Worm (Caenorhabditis elegans) whole organism, L4 larva: ENCODE measurements around the gene C29E4.11.

Experiments used
- D1046.2 ChIP-seq: fragments of 200-800 bp; sonication (Bioruptor generic); IDR thresholded peaks from 2 replicates; pipeline ENCODE4 v1.3.6; 2022; ENCODE audit warnings: missing genetic modification characterization, missing compliant biosample characterization
- F10B5.3 ChIP-seq: sonication (generic microtip); optimal IDR thresholded peaks from 2 replicates; lab custom pipeline; 2016; ENCODE audit warnings: mild to moderate bottlenecking, missing genetic modification characterization, missing compliant biosample characterization
- F37D6.2 ChIP-seq: sonication (generic microtip); optimal IDR thresholded peaks from 2 replicates; lab custom pipeline; 2016; ENCODE audit warnings: mild to moderate bottlenecking, missing genetic modification characterization, missing compliant biosample characterization
- T20F7.1 ChIP-seq: fragments of 200-800 bp; sonication (Bioruptor generic); optimal IDR thresholded peaks from 2 replicates; lab custom pipeline; 2018; ENCODE audit warnings: mild to moderate bottlenecking, missing genetic modification characterization, missing compliant biosample characterization
- Y48G9A.11 ChIP-seq: fragments of 200-800 bp; sonication (Bioruptor generic); IDR thresholded peaks from 2 replicates; pipeline ENCODE4 v1.3.6; 2022; ENCODE audit warnings: missing genetic modification reagents, missing genetic modification characterization, missing compliant biosample characterization
- ZK337.2 ChIP-seq: fragments of 200-800 bp; sonication (Bioruptor generic); IDR thresholded peaks from 2 replicates; pipeline ENCODE4 v1.3.6; 2022; ENCODE audit warnings: missing genetic modification reagents, missing genetic modification characterization, missing compliant biosample characterization
- ZK546.5 ChIP-seq, 2 experiments: sonication (generic microtip); optimal IDR thresholded peaks; 2 replicates each; lab custom pipeline; 2017; ENCODE audit warnings: missing biosample characterization in 2 of 2, missing genetic modification characterization in 2 of 2
- aha-1 ChIP-seq: fragments of 150-350 bp; peaks from one replicate; lab custom pipeline; 2014; ENCODE audit warnings: missing biosample characterization, missing genetic modification characterization
- ceh-28 ChIP-seq: fragments of 150-350 bp; optimal IDR thresholded peaks from 2 replicates; lab custom pipeline; 2014; ENCODE audit warnings: missing biosample characterization, missing genetic modification reagents, missing genetic modification characterization
- ceh-32 ChIP-seq: sonication (generic microtip); optimal IDR thresholded peaks from 2 replicates; lab custom pipeline; 2016; ENCODE audit warnings: mild to moderate bottlenecking, missing genetic modification characterization, missing compliant biosample characterization; ENCODE audit not compliant: poor library complexity
- ceh-62 ChIP-seq: sonication (generic microtip); optimal IDR thresholded peaks from 2 replicates; lab custom pipeline; 2017; ENCODE audit warnings: missing biosample characterization, missing genetic modification characterization
- ceh-82 ChIP-seq: sonication (generic microtip); optimal IDR thresholded peaks from 2 replicates; lab custom pipeline; 2017; ENCODE audit warnings: missing biosample characterization, missing genetic modification characterization
- daf-16 ChIP-seq, 3 experiments: sonication (generic microtip); optimal IDR thresholded peaks; 2 replicates each; lab custom pipeline; 2016 to 2017; ENCODE audit warnings: missing genetic modification characterization in 3 of 3, missing genetic modification reagents in 3 of 3, mild to moderate bottlenecking in 2 of 3, missing compliant biosample characterization in 2 of 3, missing biosample characterization in 1 of 3, moderate library complexity in 1 of 3
- daf-19 ChIP-seq: fragments of 200-800 bp; sonication (Bioruptor generic); conservative IDR thresholded peaks from 2 replicates; pipeline ENCODE4 v1.3.6; 2022; ENCODE audit warnings: missing genetic modification characterization, missing compliant biosample characterization
- daf-8 ChIP-seq: fragments of 200-800 bp; sonication (Bioruptor generic); IDR thresholded peaks from 2 replicates; pipeline ENCODE4 v1.3.6; 2022; ENCODE audit warnings: missing genetic modification characterization, missing compliant biosample characterization
- dpl-1 ChIP-seq: fragments of 150-350 bp; optimal IDR thresholded peaks from 2 replicates; lab custom pipeline; 2014; ENCODE audit warnings: missing biosample characterization, missing genetic modification reagents, missing genetic modification characterization
- dve-1 ChIP-seq: sonication (generic microtip); optimal IDR thresholded peaks from 2 replicates; lab custom pipeline; 2017; ENCODE audit warnings: antibody characterized with exemption, mild to moderate bottlenecking, missing genetic modification characterization, missing compliant biosample characterization; ENCODE audit not compliant: insufficient read depth
- egl-27 ChIP-seq: sonication (generic microtip); optimal IDR thresholded peaks from 3 replicates; lab custom pipeline; 2017; ENCODE audit warnings: missing biosample characterization, missing genetic modification reagents, missing genetic modification characterization
- hlh-11 ChIP-seq: fragments of 200-800 bp; sonication (Bioruptor generic); optimal IDR thresholded peaks from 2 replicates; lab custom pipeline; 2018; ENCODE audit warnings: mild to moderate bottlenecking, missing genetic modification characterization, missing compliant biosample characterization
- hlh-30 ChIP-seq: sonication (generic microtip); optimal IDR thresholded peaks from 2 replicates; lab custom pipeline; 2017; ENCODE audit warnings: antibody characterized with exemption, mild to moderate bottlenecking, missing genetic modification characterization, missing compliant biosample characterization; ENCODE audit not compliant: insufficient read depth
- hmg-1.1 ChIP-seq: fragments of 200-800 bp; sonication (Bioruptor generic); IDR thresholded peaks from 2 replicates; pipeline ENCODE4 v1.3.6; 2022; ENCODE audit warnings: missing genetic modification reagents, missing genetic modification characterization, missing compliant biosample characterization
- lim-7 ChIP-seq: fragments of 200-800 bp; sonication (Bioruptor generic); IDR thresholded peaks from 2 replicates; pipeline ENCODE4 v1.3.6; 2022; ENCODE audit warnings: missing genetic modification characterization, missing compliant biosample characterization
- lin-38 ChIP-seq: fragments of 200-800 bp; sonication (Bioruptor generic); IDR thresholded peaks from 2 replicates; pipeline ENCODE4 v1.3.6; 2022; ENCODE audit warnings: missing genetic modification reagents, missing genetic modification characterization, missing compliant biosample characterization
- mep-1 ChIP-seq: fragments of 150-350 bp; sonication (generic microtip); optimal IDR thresholded peaks from 3 replicates; lab custom pipeline; 2014; ENCODE audit warnings: missing biosample characterization, missing genetic modification characterization
- mes-2 ChIP-seq: sonication (generic microtip); optimal IDR thresholded peaks from 2 replicates; lab custom pipeline; 2016; ENCODE audit warnings: missing genotype, mild to moderate bottlenecking, missing genetic modification characterization, missing compliant biosample characterization; ENCODE audit not compliant: poor library complexity, severe bottlenecking
- mxl-3 ChIP-seq: fragments of 200-800 bp; sonication (Bioruptor generic); optimal IDR thresholded peaks from 2 replicates; lab custom pipeline; 2018; ENCODE audit warnings: mild to moderate bottlenecking, missing genetic modification characterization, missing compliant biosample characterization
- nhr-10 ChIP-seq: fragments of 150-350 bp; optimal IDR thresholded peaks from 2 replicates; lab custom pipeline; 2014; ENCODE audit warnings: missing biosample characterization, missing genetic modification characterization
- nhr-102 ChIP-seq: sonication (generic microtip); optimal IDR thresholded peaks from 2 replicates; lab custom pipeline; 2016; ENCODE audit warnings: mild to moderate bottlenecking, missing genetic modification characterization, moderate library complexity, missing compliant biosample characterization
- nhr-25 ChIP-seq: sonication (generic microtip); optimal IDR thresholded peaks from 2 replicates; lab custom pipeline; 2017; ENCODE audit warnings: missing genetic modification characterization, mild to moderate bottlenecking, missing compliant biosample characterization, antibody characterized with exemption, moderate library complexity, borderline replicate concordance; ENCODE audit not compliant: insufficient read depth
- nhr-28 ChIP-seq: fragments of 150-350 bp; optimal IDR thresholded peaks from 2 replicates; lab custom pipeline; 2014; ENCODE audit warnings: missing biosample characterization, missing genetic modification characterization
- nhr-48 ChIP-seq: sonication (generic microtip); optimal IDR thresholded peaks from 2 replicates; lab custom pipeline; 2016; ENCODE audit warnings: mild to moderate bottlenecking, missing genetic modification characterization, missing compliant biosample characterization
- nhr-6 ChIP-seq: fragments of 150-350 bp; optimal IDR thresholded peaks from 2 replicates; lab custom pipeline; 2014; ENCODE audit warnings: missing biosample characterization, missing genetic modification characterization
- nhr-76 ChIP-seq: fragments of 150-350 bp; optimal IDR thresholded peaks from 2 replicates; lab custom pipeline; 2014; ENCODE audit warnings: missing biosample characterization, missing genetic modification characterization
- pha-4 ChIP-seq, 2 experiments: fragments of 150-350 bp in 1 of 2; fragments of 200-800 bp in 1 of 2; sonication (Bioruptor generic) in 1 of 2; IDR thresholded peaks in 1 of 2; optimal IDR thresholded peaks in 1 of 2; 2 replicates each; pipeline versions ENCODE4 v1.3.6 to Lab custom; 2014 to 2022; ENCODE audit warnings: missing genetic modification characterization in 2 of 2, missing genetic modification reagents in 2 of 2, missing biosample characterization in 1 of 2, missing compliant biosample characterization in 1 of 2
- php-3 ChIP-seq: fragments of 200-800 bp; sonication (Bioruptor generic); IDR thresholded peaks from 2 replicates; pipeline ENCODE4 v1.3.6; 2022; ENCODE audit warnings: missing genetic modification reagents, missing genetic modification characterization, missing compliant biosample characterization
- pqm-1 ChIP-seq: sonication (generic microtip); optimal IDR thresholded peaks from 2 replicates; lab custom pipeline; 2017; ENCODE audit warnings: missing biosample characterization, missing genetic modification characterization
- saeg-2 ChIP-seq: fragments of 200-800 bp; sonication (Bioruptor generic); IDR thresholded peaks from 2 replicates; pipeline ENCODE4 v1.3.6; 2022; ENCODE audit warnings: missing genetic modification reagents, missing genetic modification characterization, missing compliant biosample characterization
- set-16 ChIP-seq: fragments of 200-800 bp; sonication (Bioruptor generic); IDR thresholded peaks from 2 replicates; pipeline ENCODE4 v1.3.6; 2022; ENCODE audit warnings: missing genetic modification reagents, missing genetic modification characterization, missing compliant biosample characterization
- snpc-1.2 ChIP-seq: fragments of 200-800 bp; sonication (Bioruptor generic); IDR thresholded peaks from 2 replicates; pipeline ENCODE4 v1.3.6; 2022; ENCODE audit warnings: missing genetic modification reagents, missing genetic modification characterization, missing compliant biosample characterization
- tag-97 ChIP-seq: fragments of 200-800 bp; sonication (Bioruptor generic); IDR thresholded peaks from 2 replicates; pipeline ENCODE4 v1.3.6; 2022; ENCODE audit warnings: missing genetic modification characterization, missing compliant biosample characterization
- unc-130 ChIP-seq: sonication (generic microtip); optimal IDR thresholded peaks from 2 replicates; lab custom pipeline; 2016; ENCODE audit warnings: missing genetic modification reagents, missing genetic modification characterization, missing compliant biosample characterization
- zip-11 ChIP-seq: fragments of 200-800 bp; sonication (Bioruptor generic); IDR thresholded peaks from 2 replicates; pipeline ENCODE4 v1.3.6; 2022; ENCODE audit warnings: missing genetic modification characterization, missing compliant biosample characterization
- ztf-11 ChIP-seq: fragments of 150-350 bp; optimal IDR thresholded peaks from 2 replicates; lab custom pipeline; 2014; ENCODE audit warnings: missing biosample characterization, missing genetic modification characterization

C29E4.11 gene

ce11 chrIII:7937548-7937947 is 20.4 kb downstream of the C29E4.11 start, which contains the start of gene C29E4.10:
Gene C29E4.10 (plus strand): TSS chrIII:7937848.
- TF ChIP-seq dpl-1 (no peak), pqm-1 (tag; lab: Kevin White, UChicago) (no peak), nhr-48 (tag; lab: Kevin White, UChicago) (no peak), zip-11 (GFP tag; lab: Robert Waterston, UW) (no peak), egl-27 (tag; lab: Kevin White, UChicago) (no peak), saeg-2 (GFP tag; lab: Robert Waterston, UW) (no peak), unc-130 (GFP tag; lab: Kevin White, UChicago) (no peak), set-16 (GFP tag; lab: Robert Waterston, UW) (no peak), aha-1 (no peak), ceh-82 (no peak), nhr-28 (no peak), daf-19 (GFP tag; lab: Robert Waterston, UW) (no peak), nhr-10 (tag; lab: Kevin White, UChicago) (no peak), mep-1 (tag; lab: Kevin White, UChicago) (no peak), php-3 (GFP tag; lab: Robert Waterston, UW) (no peak), nhr-25 (tag; lab: Kevin White, UChicago) (no peak)
- TF ChIP-seq, all 104 proteins: peak for 0

ce11 chrIII:7933235-7933634 is 24.7 kb downstream of the C29E4.11 start, which contains the start of gene ran-2:
Gene ran-2 (plus strand): TSS chrIII:7933535.
- peak; percentile 16 for TF ChIP-seq dve-1 (tag; lab: Kevin White, UChicago)
- no peak for TF ChIP-seq Y48G9A.11 (GFP tag; lab: Robert Waterston, UW)
- no peak for TF ChIP-seq F37D6.2 (tag; lab: Kevin White, UChicago)
- no peak for TF ChIP-seq dpl-1
- no peak for TF ChIP-seq daf-16 (GFP tag; optimal IDR thresholded peaks at IDR 0.05; lab: Kevin White, UChicago)
- peak; percentile 50 for TF ChIP-seq daf-16 (tag; optimal IDR thresholded peaks at IDR 0.05; lab: Kevin White, UChicago)
- TF ChIP-seq ceh-28 (tag; lab: Kevin White, UChicago) = no peak
- TF ChIP-seq tag-97 (GFP tag; lab: Robert Waterston, UW) = no peak
- TF ChIP-seq daf-8 (GFP tag; lab: Robert Waterston, UW) = no peak
- no peak for TF ChIP-seq ceh-62 (tag; lab: Kevin White, UChicago)
- peak; percentile 22 for TF ChIP-seq pqm-1 (tag; lab: Kevin White, UChicago)
- no peak for TF ChIP-seq snpc-1.2 (GFP tag; lab: Robert Waterston, UW)

DNA sequence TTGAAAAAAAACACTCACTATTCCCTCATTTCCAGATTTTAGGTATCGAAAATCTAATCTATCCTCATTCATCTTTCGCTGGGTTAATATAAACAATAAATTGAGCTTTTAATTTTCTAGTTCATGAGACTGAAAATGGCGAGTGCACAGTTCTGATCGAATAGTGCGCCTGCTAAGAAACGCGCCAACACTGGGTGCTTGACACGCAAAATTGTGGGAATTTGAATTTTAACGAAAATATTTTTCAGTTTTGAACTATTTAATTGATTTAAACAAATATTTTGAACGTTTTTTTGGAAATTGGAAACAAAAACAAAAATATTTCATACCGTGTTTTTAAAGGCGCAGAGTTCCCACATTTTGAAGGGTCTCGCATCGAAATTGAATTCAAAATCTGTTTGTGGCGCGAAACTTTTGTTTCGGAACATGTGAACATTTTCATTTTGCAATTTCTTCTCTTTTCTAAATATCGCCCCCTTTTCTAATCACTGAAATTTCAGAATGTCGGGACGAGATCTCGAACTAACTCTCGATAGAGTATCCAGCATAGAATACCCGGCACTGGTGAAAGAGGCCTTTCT is 29.3 kb downstream of the C29E4.11 start, which contains the start of the genes C29E4.13 and npp-15:
Gene C29E4.13, minus strand, starts transcription at position 169 of the 581 bp plus-strand sequence.
Gene npp-15, plus strand, starts transcription at position 495 of the 581 bp plus-strand sequence.
- TF ChIP-seq dpl-1 = peak; percentile 81
- TF ChIP-seq daf-16 (GFP tag; optimal IDR thresholded peaks at IDR 0.05; lab: Kevin White, UChicago) = no peak
- TF ChIP-seq daf-16 (tag; optimal IDR thresholded peaks at IDR 0.05; lab: Kevin White, UChicago) = peak; percentile 37
- TF ChIP-seq nhr-6 (tag; lab: Kevin White, UChicago) = no peak
- TF ChIP-seq ZK337.2 (GFP tag; lab: Robert Waterston, UW) = no peak
- TF ChIP-seq T20F7.1 = peak; percentile 72
- TF ChIP-seq ztf-11 = no peak
- TF ChIP-seq mes-2 = peak; percentile 64
- peak; percentile 34 for TF ChIP-seq nhr-28
- no peak for TF ChIP-seq lim-7 (GFP tag; lab: Robert Waterston, UW)
- TF ChIP-seq ZK546.5 (tag; optimal IDR thresholded peaks at IDR 0.05; lab: Kevin White, UChicago) = no peak
- peak; percentile 28 for TF ChIP-seq dve-1 (tag; lab: Kevin White, UChicago)
- TF ChIP-seq hlh-30 = peak; percentile 12
- TF ChIP-seq zip-11 (GFP tag; lab: Robert Waterston, UW) = no peak
- no peak for TF ChIP-seq F37D6.2 (tag; lab: Kevin White, UChicago)
- TF ChIP-seq lin-38 (GFP tag; lab: Robert Waterston, UW) = peak; percentile 33; the same call in 1 of the 2 replicates
- no peak for TF ChIP-seq ceh-32 (tag; lab: Kevin White, UChicago)
- TF ChIP-seq nhr-102 (tag; lab: Kevin White, UChicago) = no peak
- no peak for TF ChIP-seq nhr-76 (tag; lab: Kevin White, UChicago)
- no peak for TF ChIP-seq egl-27 (tag; lab: Kevin White, UChicago)
- TF ChIP-seq mep-1 (tag; lab: Kevin White, UChicago) = peak; percentile 10
- peak; percentile 21 for TF ChIP-seq pqm-1 (tag; lab: Kevin White, UChicago)
- no peak for TF ChIP-seq hmg-1.1
- no peak for TF ChIP-seq hlh-11 (tag; lab: Kevin White, UChicago)
- no peak for TF ChIP-seq mxl-3
- TF ChIP-seq F10B5.3 (tag; lab: Kevin White, UChicago) = no peak
- no peak for TF ChIP-seq pha-4 (GFP tag; IDR thresholded peaks at IDR 0.05; lab: Robert Waterston, UW)
- TF ChIP-seq pha-4 (tag; optimal IDR thresholded peaks at IDR 0.05; lab: Kevin White, UChicago) = no peak
- TF ChIP-seq D1046.2 (GFP tag; lab: Robert Waterston, UW) = no peak
- no peak for TF ChIP-seq set-16 (GFP tag; lab: Robert Waterston, UW)
- peak; percentile 39 for TF ChIP-seq unc-130 (GFP tag; lab: Kevin White, UChicago)
